Fruit fly (Drosophila melanogaster): ENCODE measurements around the gene CecA2.

Gene CecA2

DNA sequence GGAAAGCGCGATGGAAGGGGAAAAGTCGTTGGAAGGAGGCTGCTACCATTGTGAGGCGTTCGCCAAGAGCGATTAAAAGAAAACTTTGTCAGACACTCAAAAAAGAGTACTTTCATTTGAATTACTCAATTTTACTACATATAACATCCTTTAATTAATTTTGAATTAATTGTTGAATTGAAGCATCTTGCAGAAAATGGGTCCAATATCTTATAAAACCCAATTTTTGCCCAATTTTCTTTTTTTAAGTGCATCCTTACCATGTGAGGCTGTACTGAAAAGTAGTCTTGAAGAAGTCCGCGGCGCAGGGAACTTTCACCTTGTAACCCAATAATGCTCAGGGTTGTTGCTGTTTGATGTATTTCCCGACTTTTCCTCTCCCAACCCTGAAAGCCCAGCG, 23.3 kb downstream of the CecA2 start (continued):
- TF ChIP-seq CG4730 (GFP tag; IDR thresholded peaks at IDR 0.05): no peak
- no peak for TF ChIP-seq Ada2b (GFP tag; IDR thresholded peaks at IDR 0.05)
- no peak for TF ChIP-seq chn (GFP tag; optimal IDR thresholded peaks at IDR 0.05)
- TF ChIP-seq knrl (GFP tag; IDR thresholded peaks at IDR 0.05; ENCODE audit: partially characterized antibody): no peak
- TF ChIP-seq ERR (GFP tag; optimal IDR thresholded peaks at IDR 0.05): no peak
- no peak for TF ChIP-seq Nf-YA (GFP tag; IDR thresholded peaks at IDR 0.05)
- peak; percentile 45 for TF ChIP-seq Sox102F (GFP tag; optimal IDR thresholded peaks at IDR 0.05)
- no peak for TF ChIP-seq CG18764 (GFP tag; optimal IDR thresholded peaks at IDR 0.05)
- no peak for TF ChIP-seq yki (optimal IDR thresholded peaks at IDR 0.05)
- TF ChIP-seq onecut (GFP tag; IDR thresholded peaks at IDR 0.05): peak; percentile 40; the same call in 1 of the 2 replicates
- TF ChIP-seq CG15011 (GFP tag; optimal IDR thresholded peaks at IDR 0.05): no peak
- no peak for TF ChIP-seq kah (GFP tag; optimal IDR thresholded peaks at IDR 0.05)
- no peak for TF ChIP-seq CG1792 (GFP tag; optimal IDR thresholded peaks at IDR 0.05)
- TF ChIP-seq CG7786 (GFP tag; optimal IDR thresholded peaks at IDR 0.05): no peak
- peak; percentile 24 for TF ChIP-seq Fer3 (tag; optimal IDR thresholded peaks at IDR 0.05)
- no peak for TF ChIP-seq oc (tag; optimal IDR thresholded peaks at IDR 0.05)
- no peak for TF ChIP-seq Mes4 (GFP tag; optimal IDR thresholded peaks at IDR 0.05)
- no peak for TF ChIP-seq Kr (GFP tag; optimal IDR thresholded peaks at IDR 0.05)
- TF ChIP-seq CG18476 (GFP tag; optimal IDR thresholded peaks at IDR 0.05): no peak
- no peak for TF ChIP-seq bowl (GFP tag; IDR thresholded peaks at IDR 0.05)
- no peak for TF ChIP-seq pnt (GFP tag; optimal IDR thresholded peaks at IDR 0.05)
- TF ChIP-seq Rx (GFP tag; IDR thresholded peaks at IDR 0.05): no peak
- TF ChIP-seq CG8478 (optimal IDR thresholded peaks at IDR 0.05): no peak
- TF ChIP-seq sob (GFP tag; IDR thresholded peaks at IDR 0.05): 0 out of 2 replicates have a peak, but pooled peaks have one; percentile 32
- no peak for TF ChIP-seq vnd (GFP tag; IDR thresholded peaks at IDR 0.05; ENCODE audit: partially characterized antibody)
- no peak for TF ChIP-seq HLH54F (GFP tag; optimal IDR thresholded peaks at IDR 0.05)
- no peak for TF ChIP-seq CG11093 (GFP tag; IDR thresholded peaks at IDR 0.05)
- no peak for TF ChIP-seq CG11085 (GFP tag; IDR thresholded peaks at IDR 0.05)
- TF ChIP-seq Dll (GFP tag; IDR thresholded peaks at IDR 0.05; ENCODE audit: partially characterized antibody): no peak
- no peak for TF ChIP-seq Scr (GFP tag; IDR thresholded peaks at IDR 0.05; ENCODE audit: partially characterized antibody)
- no peak for TF ChIP-seq CG1602 (GFP tag; optimal IDR thresholded peaks at IDR 0.05)
- TF ChIP-seq emc (GFP tag; optimal IDR thresholded peaks at IDR 0.05): no peak
- TF ChIP-seq corto (GFP tag; optimal IDR thresholded peaks at IDR 0.05): no peak
- TF ChIP-seq sima (GFP tag; optimal IDR thresholded peaks at IDR 0.05): no peak
- no peak for TF ChIP-seq Opbp (GFP tag; IDR thresholded peaks at IDR 0.05; ENCODE audit: partially characterized antibody)
- no peak for TF ChIP-seq CG10431 (GFP tag; optimal IDR thresholded peaks at IDR 0.05)
- TF ChIP-seq CG7963 (GFP tag; IDR thresholded peaks at IDR 0.05; ENCODE audit: partially characterized antibody): no peak
- TF ChIP-seq CG10959 (GFP tag; IDR thresholded peaks at IDR 0.05): no peak
- peak; percentile 49 for TF ChIP-seq CG15269 (tag; optimal IDR thresholded peaks at IDR 0.05)
- TF ChIP-seq ab (GFP tag; optimal IDR thresholded peaks at IDR 0.05): no peak
- TF ChIP-seq Rfx (GFP tag; IDR thresholded peaks at IDR 0.05): no peak
- TF ChIP-seq Hr39 (optimal IDR thresholded peaks at IDR 0.05): no peak
- TF ChIP-seq Xbp1 (GFP tag; optimal IDR thresholded peaks at IDR 0.05): peak; percentile 21
- no peak for TF ChIP-seq trh (GFP tag; optimal IDR thresholded peaks at IDR 0.05)
- TF ChIP-seq CG12071 (GFP tag; optimal IDR thresholded peaks at IDR 0.05): no peak
- peak; percentile 17 for TF ChIP-seq CG14710 (tag; optimal IDR thresholded peaks at IDR 0.05)

Measured in whole organism, embryonic.